Comparison of ENCODE assay signal across 4 fruit fly cellular contexts in genomic region chr3R:16146632-16147453, dm6.
TF ChIP-seq lines count a peak whose summit lies in the region.

Mic26-27 (minus strand) TSS chr3R:16146855.
CG5916 (plus strand) TSS chr3R:16147029.

TF ChIP-seq in whole organism, adult, 20 proteins besides CTCF, POLR2A, EP300 and RAD21 (continued from another document):
- TF ChIP-seq bab1 (GFP tag; optimal IDR thresholded peaks at IDR 0.05; lab: Kevin White, UChicago) (peak; percentile 97), cnc (optimal IDR thresholded peaks at IDR 0.05; lab: Kevin White, UChicago) (no peak)

TF ChIP-seq in whole organism, embryonic, 481 proteins besides CTCF, POLR2A, EP300 and RAD21 (continued from another document and continues in another):
- peak; percentile 85 for TF ChIP-seq Myb (GFP tag; optimal IDR thresholded peaks at IDR 0.05; lab: Kevin White, UChicago)
- peak; percentile 38 for TF ChIP-seq CG8388 (GFP tag; optimal IDR thresholded peaks at IDR 0.05; lab: Kevin White, UChicago)
- peak; percentile 96 for TF ChIP-seq bbx (GFP tag; IDR thresholded peaks at IDR 0.05; lab: Robert Waterston, UW; ENCODE audit: partially characterized antibody)
- TF ChIP-seq usp (GFP tag; optimal IDR thresholded peaks at IDR 0.05; lab: Kevin White, UChicago), result no peak
- peak; percentile 99 for TF ChIP-seq unc-4 (GFP tag; IDR thresholded peaks at IDR 0.05; lab: Robert Waterston, UW; ENCODE audit: partially characterized antibody)
- no peak for TF ChIP-seq br (optimal IDR thresholded peaks at IDR 0.05; lab: Kevin White, UChicago)
- peak; percentile 87 for TF ChIP-seq row (GFP tag; IDR thresholded peaks at IDR 0.05; lab: Robert Waterston, UW)
- TF ChIP-seq CG3407 (GFP tag; optimal IDR thresholded peaks at IDR 0.05; lab: Kevin White, UChicago), result peak; percentile 42
- TF ChIP-seq CG15269 (tag; optimal IDR thresholded peaks at IDR 0.05; lab: Kevin White, UChicago), result no peak
- no peak; the same call in 1 of the 2 replicates for TF ChIP-seq GATAe (GFP tag; conservative IDR thresholded peaks at IDR 0.05; lab: Robert Waterston, UW)
- 0 out of 2 replicates have a peak, but pooled peaks have one; percentile 14 for TF ChIP-seq CG11085 (GFP tag; IDR thresholded peaks at IDR 0.05; lab: Robert Waterston, UW)
- TF ChIP-seq CG2875 (GFP tag; optimal IDR thresholded peaks at IDR 0.05; lab: Kevin White, UChicago), result no peak
- TF ChIP-seq prd (optimal IDR thresholded peaks at IDR 0.05; lab: Kevin White, UChicago), result no peak
- TF ChIP-seq prd (GFP tag; IDR thresholded peaks at IDR 0.05; lab: Robert Waterston, UW), result peak; percentile 92
- peak; percentile 84 for TF ChIP-seq CG1647 (GFP tag; optimal IDR thresholded peaks at IDR 0.05; lab: Kevin White, UChicago)
- TF ChIP-seq CHES-1-like (GFP tag; optimal IDR thresholded peaks at IDR 0.05; lab: Kevin White, UChicago), result peak; percentile 84
- TF ChIP-seq ftz-f1 (GFP tag; optimal IDR thresholded peaks at IDR 0.05; lab: Kevin White, UChicago), result peak; percentile 85
- TF ChIP-seq Pdp1 (GFP tag; optimal IDR thresholded peaks at IDR 0.05; lab: Kevin White, UChicago), result peak; percentile 76 to 100
- TF ChIP-seq CG1832 (GFP tag; optimal IDR thresholded peaks at IDR 0.05; lab: Kevin White, UChicago), result no peak
- TF ChIP-seq peb (GFP tag; IDR thresholded peaks at IDR 0.05; lab: Robert Waterston, UW), result peak; percentile 49; the same call in 1 of the 2 replicates
- TF ChIP-seq nau (GFP tag; optimal IDR thresholded peaks at IDR 0.05; lab: Kevin White, UChicago), result no peak
- TF ChIP-seq crol (GFP tag; IDR thresholded peaks at IDR 0.05; lab: Robert Waterston, UW), result no peak
- peak; percentile 77 for TF ChIP-seq Bteb2 (GFP tag; optimal IDR thresholded peaks at IDR 0.05; lab: Kevin White, UChicago)
- peak; percentile 80 for TF ChIP-seq CG3163 (GFP tag; optimal IDR thresholded peaks at IDR 0.05; lab: Kevin White, UChicago)
- TF ChIP-seq Antp (GFP tag; optimal IDR thresholded peaks at IDR 0.05; lab: Kevin White, UChicago), result peak; percentile 79
- TF ChIP-seq CG8290 (GFP tag; optimal IDR thresholded peaks at IDR 0.05; lab: Kevin White, UChicago), result peak; percentile 88
- peak; percentile 38 to 74 for TF ChIP-seq CG8290 (tag; optimal IDR thresholded peaks at IDR 0.05; lab: Kevin White, UChicago)
- peak; percentile 69 for TF ChIP-seq CG10543 (GFP tag; optimal IDR thresholded peaks at IDR 0.05; lab: Kevin White, UChicago)
- no peak for TF ChIP-seq rib (GFP tag; IDR thresholded peaks at IDR 0.05; lab: Robert Waterston, UW)
- peak; percentile 88 for TF ChIP-seq CG32772 (GFP tag; IDR thresholded peaks at IDR 0.05; lab: Robert Waterston, UW)
- TF ChIP-seq pho (GFP tag; optimal IDR thresholded peaks at IDR 0.05; lab: Kevin White, UChicago), result peak; percentile 94
- TF ChIP-seq Taf1 (GFP tag; IDR thresholded peaks at IDR 0.05; lab: Robert Waterston, UW), result peak; percentile 59
- TF ChIP-seq mld (GFP tag; IDR thresholded peaks at IDR 0.05; lab: Robert Waterston, UW; ENCODE audit: partially characterized antibody), result peak; percentile 95
- peak; percentile 69 for TF ChIP-seq Gsc (GFP tag; IDR thresholded peaks at IDR 0.05; lab: Robert Waterston, UW)
- peak; percentile 81 for TF ChIP-seq CG1602 (GFP tag; optimal IDR thresholded peaks at IDR 0.05; lab: Kevin White, UChicago)
- TF ChIP-seq en (GFP tag; optimal IDR thresholded peaks at IDR 0.05; lab: Kevin White, UChicago), result peak; percentile 8
- peak; percentile 98 for TF ChIP-seq zen2 (GFP tag; IDR thresholded peaks at IDR 0.05; lab: Robert Waterston, UW; ENCODE audit: partially characterized antibody)
- TF ChIP-seq CG4328 (GFP tag; optimal IDR thresholded peaks at IDR 0.05; lab: Kevin White, UChicago), result peak; percentile 47
- no peak for TF ChIP-seq zf30C (GFP tag; optimal IDR thresholded peaks at IDR 0.05; lab: Kevin White, UChicago)
- no peak for TF ChIP-seq CG3726 (GFP tag; IDR thresholded peaks at IDR 0.05; lab: Robert Waterston, UW)
- TF ChIP-seq Lhr (GFP tag; optimal IDR thresholded peaks at IDR 0.05; lab: Kevin White, UChicago), result peak; percentile 76
- TF ChIP-seq sens-2 (GFP tag; IDR thresholded peaks at IDR 0.05; lab: Robert Waterston, UW), result 0 out of 2 replicates have a peak, but pooled peaks have one; percentile 14

TF ChIP-seq in whole organism, prepupa, 60 proteins besides CTCF, POLR2A, EP300 and RAD21 (continued from another document):
- TF ChIP-seq salr (GFP tag; optimal IDR thresholded peaks at IDR 0.05; lab: Kevin White, UChicago) (peak; percentile 12 to 50), CG3919 (GFP tag; optimal IDR thresholded peaks at IDR 0.05; lab: Kevin White, UChicago) (peak; percentile 65), CG9139 (GFP tag; optimal IDR thresholded peaks at IDR 0.05; lab: Kevin White, UChicago) (no peak), CG1621 (tag; optimal IDR thresholded peaks at IDR 0.05; lab: Kevin White, UChicago) (no peak), Hr39 (GFP tag; optimal IDR thresholded peaks at IDR 0.05; lab: Kevin White, UChicago) (peak; percentile 77), spab (GFP tag; optimal IDR thresholded peaks at IDR 0.05; lab: Kevin White, UChicago) (no peak), CG6808 (GFP tag; optimal IDR thresholded peaks at IDR 0.05; lab: Kevin White, UChicago) (no peak), eg (GFP tag; IDR thresholded peaks at IDR 0.05; lab: Robert Waterston, UW) (peak; percentile 29; the same call in 1 of the 3 replicates), Eip78C (GFP tag; lab: Kevin White, UChicago) (peak; percentile 85), Eip75B (GFP tag; optimal IDR thresholded peaks at IDR 0.05; lab: Kevin White, UChicago) (peak; percentile 45), dac (GFP tag; optimal IDR thresholded peaks at IDR 0.05; lab: Kevin White, UChicago) (peak; percentile 62), CG6792 (GFP tag; optimal IDR thresholded peaks at IDR 0.05; lab: Kevin White, UChicago) (peak; percentile 1), CG34406 (GFP tag; optimal IDR thresholded peaks at IDR 0.05; lab: Kevin White, UChicago) (no peak), cyc (GFP tag; optimal IDR thresholded peaks at IDR 0.05; lab: Kevin White, UChicago) (peak; percentile 61), dsx (GFP tag; optimal IDR thresholded peaks at IDR 0.05; lab: Kevin White, UChicago; ENCODE audit: poor library complexity, severe bottlenecking) (no peak), Gug (GFP tag; IDR thresholded peaks at IDR 0.05; lab: Robert Waterston, UW) (no peak), Smox (GFP tag; optimal IDR thresholded peaks at IDR 0.05; lab: Kevin White, UChicago) (peak; percentile 32), acj6 (GFP tag; optimal IDR thresholded peaks at IDR 0.05; lab: Kevin White, UChicago) (peak; percentile 34), CG10669 (GFP tag; optimal IDR thresholded peaks at IDR 0.05; lab: Kevin White, UChicago) (no peak), CG8119 (GFP tag; IDR thresholded peaks at IDR 0.05; lab: Robert Waterston, UW) (no peak), CG10631 (GFP tag; optimal IDR thresholded peaks at IDR 0.05; lab: Kevin White, UChicago) (no peak), CG32006 (GFP tag; optimal IDR thresholded peaks at IDR 0.05; lab: Kevin White, UChicago) (peak; percentile 48), CG8632 (GFP tag; optimal IDR thresholded peaks at IDR 0.05; lab: Kevin White, UChicago) (no peak), OdsH (GFP tag; optimal IDR thresholded peaks at IDR 0.05; lab: Kevin White, UChicago) (peak; percentile 18), CG11762 (GFP tag; optimal IDR thresholded peaks at IDR 0.05; lab: Kevin White, UChicago; ENCODE audit: insufficient read depth) (no peak), topi (GFP tag; optimal IDR thresholded peaks at IDR 0.05; lab: Kevin White, UChicago) (peak; percentile 72), Met (GFP tag; optimal IDR thresholded peaks at IDR 0.05; lab: Kevin White, UChicago) (no peak), CG7368 (GFP tag; optimal IDR thresholded peaks at IDR 0.05; lab: Kevin White, UChicago) (no peak), CG8319 (GFP tag; optimal IDR thresholded peaks at IDR 0.05; lab: Kevin White, UChicago) (no peak), CG16779 (tag; optimal IDR thresholded peaks at IDR 0.05; lab: Kevin White, UChicago) (no peak), vri (GFP tag; optimal IDR thresholded peaks at IDR 0.05; lab: Kevin White, UChicago) (peak; percentile 100), CG11902 (GFP tag; optimal IDR thresholded peaks at IDR 0.05; lab: Kevin White, UChicago) (peak; percentile 9), lz (GFP tag; optimal IDR thresholded peaks at IDR 0.05; lab: Kevin White, UChicago) (peak; percentile 70), Ets96B (tag; optimal IDR thresholded peaks at IDR 0.05; lab: Kevin White, UChicago) (no peak), CG31627 (GFP tag; optimal IDR thresholded peaks at IDR 0.05; lab: Kevin White, UChicago) (peak; percentile 74), fd59A (GFP tag; optimal IDR thresholded peaks at IDR 0.05; lab: Kevin White, UChicago) (no peak), CG4318 (GFP tag; optimal IDR thresholded peaks at IDR 0.05; lab: Kevin White, UChicago) (no peak), CG11294 (GFP tag; IDR thresholded peaks at IDR 0.05; lab: Robert Waterston, UW) (peak; percentile 50), fkh (GFP tag; optimal IDR thresholded peaks at IDR 0.05; lab: Kevin White, UChicago) (peak; percentile 88), achi (GFP tag; optimal IDR thresholded peaks at IDR 0.05; lab: Kevin White, UChicago) (peak; percentile 53)

TF ChIP-seq in whole organism, wandering third instar larva, 38 proteins besides CTCF, POLR2A, EP300 and RAD21 (continued from another document):
- TF ChIP-seq psq (GFP tag; optimal IDR thresholded peaks at IDR 0.05; lab: Kevin White, UChicago), result peak; percentile 20
- no peak for TF ChIP-seq dsf (GFP tag; optimal IDR thresholded peaks at IDR 0.05; lab: Kevin White, UChicago; ENCODE audit: borderline replicate concordance)
- TF ChIP-seq sage (GFP tag; optimal IDR thresholded peaks at IDR 0.05; lab: Kevin White, UChicago), result no peak
- TF ChIP-seq h (GFP tag; optimal IDR thresholded peaks at IDR 0.05; lab: Kevin White, UChicago), result peak; percentile 60
- no peak for TF ChIP-seq tai (GFP tag; optimal IDR thresholded peaks at IDR 0.05; lab: Kevin White, UChicago)
- peak; percentile 56 for TF ChIP-seq GATAd (GFP tag; optimal IDR thresholded peaks at IDR 0.05; lab: Kevin White, UChicago)
- peak in 1 of 2 experiments; percentile 64 for TF ChIP-seq foxo (GFP tag; optimal IDR thresholded peaks at IDR 0.05; lab: Kevin White, UChicago)
- TF ChIP-seq brk (GFP tag; optimal IDR thresholded peaks at IDR 0.05; lab: Kevin White, UChicago), result no peak
- peak; percentile 54 for TF ChIP-seq dmrt93B (GFP tag; optimal IDR thresholded peaks at IDR 0.05; lab: Kevin White, UChicago)
- TF ChIP-seq Sp1 (GFP tag; optimal IDR thresholded peaks at IDR 0.05; lab: Kevin White, UChicago), result peak; percentile 13
- peak; percentile 33 for TF ChIP-seq CG32264 (GFP tag; optimal IDR thresholded peaks at IDR 0.05; lab: Kevin White, UChicago)
- peak; percentile 34 for TF ChIP-seq br (GFP tag; optimal IDR thresholded peaks at IDR 0.05; lab: Kevin White, UChicago)
- no peak for TF ChIP-seq Rel (GFP tag; optimal IDR thresholded peaks at IDR 0.05; lab: Kevin White, UChicago)
- no peak for TF ChIP-seq Rel (tag; optimal IDR thresholded peaks at IDR 0.05; lab: Kevin White, UChicago)
- no peak for TF ChIP-seq Hr78 (GFP tag; optimal IDR thresholded peaks at IDR 0.05; lab: Kevin White, UChicago)
- no peak for TF ChIP-seq jim (GFP tag; optimal IDR thresholded peaks at IDR 0.05; lab: Kevin White, UChicago)
- TF ChIP-seq HLH106 (tag; optimal IDR thresholded peaks at IDR 0.05; lab: Kevin White, UChicago), result peak; percentile 25
